Worm (Caenorhabditis elegans): Measurements from ENCODE around the gene C31B8.1.
"Not testable (repeated sequence)": the region's sequence is repeated elsewhere in the genome, so short reads cannot be mapped to it uniquely, and the experiment has no call there.

C31B8.1 gene

DNA sequence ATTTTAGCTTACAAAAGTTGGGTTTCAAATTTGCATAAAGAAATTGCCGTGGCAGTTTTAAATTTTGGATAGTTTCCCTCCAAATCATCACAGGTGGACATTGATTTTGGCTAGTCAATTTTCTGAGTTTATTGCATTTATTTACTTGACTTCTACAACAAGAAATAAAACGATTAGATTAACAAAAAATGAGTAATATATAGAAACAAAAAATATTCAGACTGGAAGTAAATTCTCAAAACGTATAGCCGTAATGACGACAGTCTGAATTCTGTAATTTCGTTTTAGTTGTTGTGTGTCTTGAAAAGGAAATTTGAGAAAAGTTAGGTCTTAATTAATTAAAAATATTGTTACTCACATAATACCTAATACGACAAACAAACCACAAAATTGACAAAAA, 7.1 kb downstream of the C31B8.1 start, which contains the start of gene srw-141:
TSS of gene srw-141 (minus strand) at position 101 of the 400 bp plus-strand sequence.
- TF ChIP-seq klf-2 (GFP tag; conservative IDR thresholded peaks at IDR 0.05) (no peak), tab-1 (GFP tag; IDR thresholded peaks at IDR 0.05) (no peak), flt-1 (GFP tag; IDR thresholded peaks at IDR 0.05) (no peak), T22C8.4 (GFP tag; IDR thresholded peaks at IDR 0.05) (no peak), ztf-23 (GFP tag; IDR thresholded peaks at IDR 0.05) (no peak), cog-1 (tag; optimal IDR thresholded peaks at IDR 0.05) (no peak), ref-1 (GFP tag; conservative IDR thresholded peaks at IDR 0.05) (no peak), ztf-29 (GFP tag; IDR thresholded peaks at IDR 0.05) (no peak), med-1 (GFP tag; optimal IDR thresholded peaks at IDR 0.05; ENCODE audit: insufficient read depth) (no peak)

DNA sequence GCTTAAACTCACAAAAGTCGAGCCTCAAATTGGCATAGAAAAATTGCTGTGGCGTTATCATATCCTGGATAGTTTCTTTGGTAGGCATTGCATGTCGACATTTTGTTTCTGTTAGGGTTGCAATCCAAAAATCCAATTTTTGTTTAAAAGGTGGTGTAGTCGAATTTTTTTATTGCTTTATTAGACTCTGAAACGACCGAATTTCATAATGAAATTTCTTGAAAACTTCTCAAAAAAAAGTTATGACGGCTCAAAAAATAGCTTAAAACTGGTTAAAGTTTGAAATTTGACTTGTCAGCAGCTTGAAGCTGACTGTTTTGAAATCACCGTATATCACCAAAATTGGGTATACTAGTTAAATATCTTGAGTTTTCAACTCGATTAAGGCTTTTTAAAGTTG, 10.1 kb downstream of the C31B8.1 start, which contains the start of gene srw-143:
TSS of gene srw-143 (minus strand) at position 101 of the 400 bp plus-strand sequence.
- TF ChIP-seq cog-1 (tag; optimal IDR thresholded peaks at IDR 0.05) (no peak), ztf-23 (GFP tag; IDR thresholded peaks at IDR 0.05) (no peak), T22C8.4 (GFP tag; IDR thresholded peaks at IDR 0.05) (no peak), flt-1 (GFP tag; IDR thresholded peaks at IDR 0.05) (no peak), ztf-29 (GFP tag; IDR thresholded peaks at IDR 0.05) (no peak)

DNA sequence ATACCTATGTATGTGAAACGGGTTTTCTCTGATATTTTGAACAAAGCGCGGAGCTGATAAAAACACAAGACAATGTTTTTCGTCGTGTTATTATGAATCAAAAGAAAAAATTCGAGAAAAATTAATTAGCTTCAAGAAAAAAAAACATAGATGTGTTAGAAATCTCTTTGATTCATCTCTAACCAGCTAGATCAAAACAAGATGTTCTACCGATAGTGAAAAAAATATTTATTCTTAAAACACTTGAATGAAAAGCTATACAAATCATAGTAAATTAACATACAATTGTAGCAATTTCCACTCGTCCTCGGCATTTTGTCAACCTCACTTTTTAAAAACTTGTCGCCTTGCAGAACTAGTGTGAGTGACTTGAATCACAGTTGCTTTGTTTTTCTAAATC, 10.9 kb downstream of the C31B8.1 start:
- TF ChIP-seq klf-2 (GFP tag; conservative IDR thresholded peaks at IDR 0.05), result no peak
- no peak for TF ChIP-seq flt-1 (GFP tag; IDR thresholded peaks at IDR 0.05)
- no peak for TF ChIP-seq tab-1 (GFP tag; IDR thresholded peaks at IDR 0.05)
- no peak for TF ChIP-seq ref-1 (GFP tag; conservative IDR thresholded peaks at IDR 0.05)
- no peak for TF ChIP-seq ztf-23 (GFP tag; IDR thresholded peaks at IDR 0.05)
- no peak for TF ChIP-seq ztf-29 (GFP tag; IDR thresholded peaks at IDR 0.05)
- TF ChIP-seq med-1 (GFP tag; optimal IDR thresholded peaks at IDR 0.05; ENCODE audit: insufficient read depth), result no peak

DNA sequence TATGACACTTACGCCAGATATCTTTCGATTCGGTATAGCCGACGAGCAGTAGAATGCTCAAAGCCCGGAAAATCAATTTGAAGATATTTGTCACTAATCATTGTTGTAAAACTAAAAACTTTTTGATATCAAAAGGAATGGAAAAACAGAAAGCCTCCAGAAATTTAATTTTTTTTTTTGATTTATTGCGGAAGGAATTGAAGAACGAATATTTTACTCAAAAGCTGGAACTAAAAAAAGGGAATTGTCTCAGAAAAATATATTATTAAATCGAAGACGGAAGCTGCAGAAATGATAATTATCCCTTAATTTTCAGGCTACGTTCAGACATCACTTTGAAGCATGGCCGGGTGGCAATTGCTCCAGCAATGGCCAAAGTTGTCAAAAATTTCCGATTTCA, 12.5 kb downstream of the C31B8.1 start, which contains the start of gene srw-137:
TSS of gene srw-137 (minus strand) at position 101 of the 400 bp plus-strand sequence.
- TF ChIP-seq T22C8.4 (GFP tag; IDR thresholded peaks at IDR 0.05) (no peak), tab-1 (GFP tag; IDR thresholded peaks at IDR 0.05) (no peak), flt-1 (GFP tag; IDR thresholded peaks at IDR 0.05) (no peak), ztf-29 (GFP tag; IDR thresholded peaks at IDR 0.05) (no peak), med-1 (GFP tag; optimal IDR thresholded peaks at IDR 0.05; ENCODE audit: insufficient read depth) (no peak), ztf-23 (GFP tag; IDR thresholded peaks at IDR 0.05) (no peak), ref-1 (GFP tag; conservative IDR thresholded peaks at IDR 0.05) (no peak), klf-2 (GFP tag; conservative IDR thresholded peaks at IDR 0.05) (no peak), cog-1 (tag; optimal IDR thresholded peaks at IDR 0.05) (no peak)

DNA sequence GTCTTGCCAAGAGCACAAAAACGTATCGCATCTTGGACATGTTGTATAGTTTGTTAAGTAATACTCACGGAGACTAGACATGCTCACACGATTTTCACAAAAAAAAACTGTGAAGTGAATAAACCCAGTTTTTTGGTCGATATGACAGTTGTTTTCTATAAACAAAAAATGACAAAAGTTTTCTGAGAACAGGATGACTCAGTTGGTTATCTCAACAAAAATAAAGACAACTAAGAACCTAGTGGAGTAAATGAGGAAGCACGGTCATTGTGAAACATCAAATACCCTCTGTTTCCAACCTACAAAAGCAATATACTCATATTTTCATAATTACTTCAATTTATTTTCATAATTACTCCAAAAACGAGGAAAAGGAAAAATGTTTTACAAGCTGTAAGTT, 14.2 kb downstream of the C31B8.1 start, which contains the start of gene srh-87:
TSS of gene srh-87 (minus strand) at position 101 of the 400 bp plus-strand sequence.
- TF ChIP-seq med-1 (GFP tag; optimal IDR thresholded peaks at IDR 0.05; ENCODE audit: insufficient read depth), result no peak
- no peak for TF ChIP-seq cog-1 (tag; optimal IDR thresholded peaks at IDR 0.05)
- TF ChIP-seq flt-1 (GFP tag; IDR thresholded peaks at IDR 0.05), result no peak
- no peak for TF ChIP-seq ztf-23 (GFP tag; IDR thresholded peaks at IDR 0.05)
- TF ChIP-seq ztf-29 (GFP tag; IDR thresholded peaks at IDR 0.05), result no peak
- TF ChIP-seq ref-1 (GFP tag; conservative IDR thresholded peaks at IDR 0.05), result no peak
- no peak for TF ChIP-seq klf-2 (GFP tag; conservative IDR thresholded peaks at IDR 0.05)
- no peak for TF ChIP-seq tab-1 (GFP tag; IDR thresholded peaks at IDR 0.05)
- TF ChIP-seq T22C8.4 (GFP tag; IDR thresholded peaks at IDR 0.05), result no peak

DNA sequence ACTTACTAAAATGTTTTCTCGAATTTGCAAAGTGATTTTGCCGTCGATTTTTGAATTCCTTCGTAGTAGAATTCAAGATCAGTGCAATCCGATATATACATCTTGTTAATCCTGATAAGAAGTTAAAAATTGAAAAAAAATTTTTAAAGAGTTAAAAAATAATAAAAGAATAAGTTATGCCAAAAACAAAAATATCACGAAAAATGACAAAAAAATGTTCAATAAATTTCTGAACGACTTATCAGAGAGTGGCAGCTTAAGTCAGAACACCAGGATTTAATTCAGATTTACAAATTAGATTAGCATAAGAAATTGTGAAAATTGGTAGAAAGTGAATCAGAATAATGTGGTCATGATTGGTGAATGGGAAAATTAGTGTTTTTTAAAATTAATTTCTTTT, 20.8 kb downstream of the C31B8.1 start, which contains the start of gene srw-122:
TSS of gene srw-122 (minus strand) at position 101 of the 400 bp plus-strand sequence.
- TF ChIP-seq flt-1 (GFP tag; IDR thresholded peaks at IDR 0.05); ref-1 (GFP tag; conservative IDR thresholded peaks at IDR 0.05); tab-1 (GFP tag; IDR thresholded peaks at IDR 0.05): not testable (repeated sequence)

DNA sequence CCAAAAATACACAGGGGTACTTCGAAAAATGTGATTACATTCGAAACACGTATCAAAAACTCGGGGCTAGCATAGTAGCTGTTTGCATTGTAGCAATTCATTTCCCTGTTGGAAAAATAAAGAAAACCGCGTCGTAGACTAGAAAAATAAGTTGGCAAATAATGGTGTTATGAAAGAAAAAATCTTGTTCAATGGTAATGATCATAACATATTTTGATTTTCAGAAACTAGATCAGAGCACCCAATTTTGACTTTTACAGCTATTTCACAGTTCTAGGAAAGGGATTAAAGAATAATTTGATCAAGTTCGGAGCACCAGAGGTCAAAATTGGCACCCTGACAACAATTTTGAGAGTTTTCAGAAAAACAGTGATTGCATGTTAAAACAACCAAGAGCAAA, 24.0 kb downstream of the C31B8.1 start, which contains the start of gene srh-248:
TSS of gene srh-248 (minus strand) at position 101 of the 400 bp plus-strand sequence.
- not testable (repeated sequence) for TF ChIP-seq ztf-23, ztf-29, T22C8.4 (GFP tag; IDR thresholded peaks at IDR 0.05)

DNA sequence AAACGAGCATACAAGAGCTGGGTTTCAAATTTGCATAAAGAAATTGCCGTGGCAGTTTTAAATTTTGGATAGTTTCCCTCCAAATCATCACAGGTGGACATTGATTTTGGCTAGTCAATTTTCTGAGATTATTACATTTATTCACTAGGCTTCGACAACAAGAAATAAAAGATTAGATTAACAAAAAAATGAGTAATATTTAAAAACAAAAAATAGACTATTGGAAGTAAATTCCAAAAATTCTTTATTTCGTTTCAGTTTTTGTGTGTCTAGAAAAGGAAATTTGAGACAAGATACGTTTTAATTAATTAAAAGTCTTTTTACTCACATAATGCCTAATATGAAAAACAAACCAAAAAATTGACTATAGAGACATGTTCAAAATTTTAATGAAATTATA, 26.9 kb downstream of the C31B8.1 start, which contains the start of gene srw-142:
TSS of gene srw-142 (minus strand) at position 101 of the 400 bp plus-strand sequence.
- no peak for TF ChIP-seq med-1 (GFP tag; optimal IDR thresholded peaks at IDR 0.05; ENCODE audit: insufficient read depth)
- TF ChIP-seq klf-2 (GFP tag; conservative IDR thresholded peaks at IDR 0.05), result no peak
- no peak for TF ChIP-seq T22C8.4 (GFP tag; IDR thresholded peaks at IDR 0.05)
- no peak for TF ChIP-seq ztf-23 (GFP tag; IDR thresholded peaks at IDR 0.05)
- no peak for TF ChIP-seq ref-1 (GFP tag; conservative IDR thresholded peaks at IDR 0.05)
- TF ChIP-seq flt-1 (GFP tag; IDR thresholded peaks at IDR 0.05), result no peak
- TF ChIP-seq cog-1 (tag; optimal IDR thresholded peaks at IDR 0.05), result no peak

DNA sequence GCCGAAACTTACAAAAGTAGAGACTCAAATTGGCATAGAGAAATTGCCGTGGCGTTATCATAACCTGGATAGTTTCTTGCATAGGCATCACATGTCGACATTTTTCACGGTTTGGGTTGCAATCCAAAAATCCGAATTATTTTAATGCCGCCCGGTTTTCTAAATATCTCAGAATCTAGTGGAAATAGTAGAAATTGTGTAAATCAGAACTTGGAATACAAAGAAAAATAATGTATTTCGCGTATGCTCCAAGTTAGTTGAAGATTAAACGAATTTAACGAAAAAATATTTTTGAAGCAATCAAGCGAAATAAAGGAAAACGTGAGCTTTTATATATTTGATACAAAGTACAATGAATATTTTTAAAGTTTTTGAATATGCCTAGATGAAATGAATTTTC, 29.5 kb downstream of the C31B8.1 start, which contains the start of gene srw-144:
TSS of gene srw-144 (minus strand) at position 101 of the 400 bp plus-strand sequence.
- TF ChIP-seq med-1 (GFP tag; optimal IDR thresholded peaks at IDR 0.05; ENCODE audit: insufficient read depth), result no peak
- TF ChIP-seq ztf-23 (GFP tag; IDR thresholded peaks at IDR 0.05), result no peak
- TF ChIP-seq tab-1 (GFP tag; IDR thresholded peaks at IDR 0.05), result no peak
- no peak for TF ChIP-seq T22C8.4 (GFP tag; IDR thresholded peaks at IDR 0.05)
- TF ChIP-seq klf-2 (GFP tag; conservative IDR thresholded peaks at IDR 0.05), result no peak
- TF ChIP-seq flt-1 (GFP tag; IDR thresholded peaks at IDR 0.05), result no peak
- TF ChIP-seq cog-1 (tag; optimal IDR thresholded peaks at IDR 0.05), result no peak
- no peak for TF ChIP-seq ztf-29 (GFP tag; IDR thresholded peaks at IDR 0.05)
- TF ChIP-seq ref-1 (GFP tag; conservative IDR thresholded peaks at IDR 0.05), result no peak

DNA sequence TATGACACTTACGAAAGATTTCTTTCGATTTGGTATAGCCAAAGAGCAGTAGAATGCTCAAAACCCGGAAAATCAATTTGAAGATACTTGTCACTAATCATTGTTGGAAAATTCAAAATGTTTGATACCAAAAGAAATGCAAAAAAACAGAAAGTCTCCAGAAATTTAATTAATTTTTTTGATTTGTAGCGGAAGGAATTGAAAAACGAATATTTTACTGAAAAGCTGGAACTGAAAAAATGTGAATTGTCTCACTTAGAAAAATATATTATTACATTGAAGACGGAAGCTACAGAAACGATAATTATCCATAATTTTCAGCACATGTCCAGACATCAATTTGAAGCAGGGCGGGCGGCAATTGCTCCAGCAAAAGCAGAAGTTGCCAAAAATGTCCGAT, 31.6 kb downstream of the C31B8.1 start, which contains the start of gene srw-138:
TSS of gene srw-138 (minus strand) at position 101 of the 400 bp plus-strand sequence.
- TF ChIP-seq ztf-29 (GFP tag; IDR thresholded peaks at IDR 0.05), result no peak
- TF ChIP-seq tab-1 (GFP tag; IDR thresholded peaks at IDR 0.05), result no peak
- no peak for TF ChIP-seq T22C8.4 (GFP tag; IDR thresholded peaks at IDR 0.05)
- TF ChIP-seq klf-2 (GFP tag; conservative IDR thresholded peaks at IDR 0.05), result no peak
- TF ChIP-seq ref-1 (GFP tag; conservative IDR thresholded peaks at IDR 0.05), result no peak
- no peak for TF ChIP-seq ztf-23 (GFP tag; IDR thresholded peaks at IDR 0.05)
